Fruit fly (Drosophila melanogaster): ENCODE data around the gene CCT3.

- no peak for TF ChIP-seq psq (optimal IDR thresholded peaks at IDR 0.05)
- no peak for TF ChIP-seq EcR (GFP tag; optimal IDR thresholded peaks at IDR 0.05)
- no peak for TF ChIP-seq Dll (optimal IDR thresholded peaks at IDR 0.05)
Observed at dm6 chr3R:16611240-16611639, 36.2 kb upstream of the CCT3 start.

All from whole organism.